Fruit fly (Drosophila melanogaster) whole organism, embryonic: ENCODE data around the gene CG43347.

Experiments
- BEAF-32 ChIP-seq: fragments of 200-800 bp; sonication (Bioruptor generic); optimal IDR thresholded peaks from 3 replicates; lab custom pipeline; 2017; ENCODE audit warnings: missing biosample characterization, missing genetic modification characterization, mild to moderate bottlenecking, moderate library complexity, missing genetic modification reagents
- CG10274 ChIP-seq: fragments of 200-800 bp; sonication (Bioruptor generic); optimal IDR thresholded peaks from 3 replicates; lab custom pipeline; 2017; ENCODE audit warnings: missing biosample characterization, mild to moderate bottlenecking, missing genetic modification characterization
- CG11085 ChIP-seq: fragments of 200-800 bp; sonication (Bioruptor generic); IDR thresholded peaks from 2 replicates; pipeline ENCODE4 v1.3.6; 2022; ENCODE audit warnings: missing biosample characterization, missing genetic modification characterization
- CG12104 ChIP-seq: fragments of 200-800 bp; sonication (Bioruptor generic); optimal IDR thresholded peaks from 3 replicates; lab custom pipeline; 2016; ENCODE audit warnings: missing biosample characterization, missing genetic modification characterization
- CG18476 ChIP-seq: fragments of 200-800 bp; sonication (Bioruptor generic); optimal IDR thresholded peaks from 2 replicates; lab custom pipeline; 2016; ENCODE audit warnings: missing biosample characterization, mild to moderate bottlenecking, missing genetic modification characterization
- CG2889 ChIP-seq: fragments of 200-800 bp; sonication (Bioruptor generic); IDR thresholded peaks from 3 replicates; pipeline ENCODE4 v1.3.6; 2022; ENCODE audit warnings: missing biosample characterization, missing genetic modification characterization
- CG3163 ChIP-seq: fragments of 200-800 bp; sonication (Bioruptor generic); optimal IDR thresholded peaks from 3 replicates; lab custom pipeline; 2016; ENCODE audit warnings: missing biosample characterization, missing genetic modification characterization
- CG3407 ChIP-seq: fragments of 200-800 bp; sonication (Bioruptor generic); optimal IDR thresholded peaks from 2 replicates; lab custom pipeline; 2018; ENCODE audit warnings: missing biosample characterization, mild to moderate bottlenecking, missing genetic modification characterization
- CG3838 ChIP-seq: fragments of 200-800 bp; sonication (Bioruptor generic); optimal IDR thresholded peaks from 3 replicates; lab custom pipeline; 2016; ENCODE audit warnings: missing biosample characterization, missing genetic modification characterization
- CG4328 ChIP-seq: fragments of 200-800 bp; sonication (Bioruptor generic); optimal IDR thresholded peaks from 3 replicates; lab custom pipeline; 2017; ENCODE audit warnings: missing biosample characterization, missing genetic modification reagents, missing genetic modification characterization
- CG4854 ChIP-seq: fragments of 200-800 bp; sonication (Bioruptor generic); optimal IDR thresholded peaks from 2 replicates; lab custom pipeline; 2016; ENCODE audit warnings: missing biosample characterization, missing genetic modification characterization, inconsistent platforms
- CG7987 ChIP-seq: fragments of 200-800 bp; sonication (Bioruptor generic); optimal IDR thresholded peaks from 2 replicates; lab custom pipeline; 2018; ENCODE audit warnings: missing biosample characterization, mild to moderate bottlenecking, missing genetic modification characterization, moderate library complexity
- CG9609 ChIP-seq: fragments of 200-800 bp; sonication (Bioruptor generic); optimal IDR thresholded peaks from 3 replicates; lab custom pipeline; 2016; ENCODE audit warnings: missing biosample characterization, missing genetic modification characterization
- CG9876 ChIP-seq: fragments of 200-800 bp; sonication (Bioruptor generic); optimal IDR thresholded peaks from 2 replicates; lab custom pipeline; 2016; ENCODE audit warnings: missing biosample characterization, missing genetic modification characterization
- D19B ChIP-seq: fragments of 200-800 bp; sonication (Bioruptor generic); optimal IDR thresholded peaks from 2 replicates; lab custom pipeline; 2017; ENCODE audit warnings: missing biosample characterization, mild to moderate bottlenecking, missing genetic modification characterization
- Dad ChIP-seq: fragments of 200-800 bp; sonication (Bioruptor generic); optimal IDR thresholded peaks from 3 replicates; lab custom pipeline; 2016; ENCODE audit warnings: missing biosample characterization, missing genetic modification characterization
- Dp ChIP-seq: fragments of 200-800 bp; sonication (Bioruptor generic); optimal IDR thresholded peaks from 2 replicates; lab custom pipeline; 2018; ENCODE audit warnings: missing biosample characterization, mild to moderate bottlenecking, missing genetic modification characterization, moderate library complexity
- Fer1 ChIP-seq: fragments of 200-800 bp; sonication (Bioruptor generic); optimal IDR thresholded peaks from 2 replicates; lab custom pipeline; 2017; ENCODE audit warnings: missing biosample characterization, mild to moderate bottlenecking, missing genetic modification characterization
- Fer3 ChIP-seq: fragments of 200-800 bp; sonication (Bioruptor generic); optimal IDR thresholded peaks from 2 replicates; lab custom pipeline; 2018; ENCODE audit warnings: missing biosample characterization, mild to moderate bottlenecking, missing genetic modification characterization, moderate library complexity
- HLH54F ChIP-seq: fragments of 200-800 bp; sonication (Bioruptor generic); optimal IDR thresholded peaks from 3 replicates; lab custom pipeline; 2016; ENCODE audit warnings: missing biosample characterization, missing genetic modification characterization
- Nf-YB ChIP-seq: fragments of 200-800 bp; sonication (Bioruptor generic); optimal IDR thresholded peaks from 3 replicates; lab custom pipeline; 2019; ENCODE audit warnings: missing biosample characterization, mild to moderate bottlenecking, missing genetic modification characterization, moderate library complexity
- Ptx1 ChIP-seq: fragments of 200-800 bp; sonication (Bioruptor generic); IDR thresholded peaks from 2 replicates; pipeline ENCODE4 v1.3.6; 2022; ENCODE audit warnings: missing biosample characterization, missing genetic modification characterization
- Sox102F ChIP-seq: fragments of 200-800 bp; sonication (Bioruptor generic); optimal IDR thresholded peaks from 2 replicates; lab custom pipeline; 2018; ENCODE audit warnings: missing biosample characterization, mild to moderate bottlenecking, missing genetic modification characterization, moderate library complexity
- amos ChIP-seq: fragments of 200-800 bp; sonication (Bioruptor generic); IDR thresholded peaks from 2 replicates; pipeline ENCODE4 v1.3.6; 2022; ENCODE audit warnings: missing biosample characterization, missing genetic modification characterization; ENCODE audit not compliant: partially characterized antibody
- ara ChIP-seq: fragments of 200-800 bp; sonication (Bioruptor generic); IDR thresholded peaks from 2 replicates; pipeline ENCODE4 v1.3.6; 2022; ENCODE audit warnings: missing biosample characterization, missing genetic modification characterization
- ash1 ChIP-seq: fragments of 200-800 bp; sonication (Bioruptor generic); optimal IDR thresholded peaks from 2 replicates; lab custom pipeline; 2018; ENCODE audit warnings: missing biosample characterization, mild to moderate bottlenecking, missing genetic modification characterization
- az2 ChIP-seq: fragments of 200-800 bp; sonication (Bioruptor generic); optimal IDR thresholded peaks from 3 replicates; lab custom pipeline; 2016; ENCODE audit warnings: missing biosample characterization, missing genetic modification characterization
- cg ChIP-seq: fragments of 200-800 bp; sonication (Bioruptor generic); optimal IDR thresholded peaks from 3 replicates; lab custom pipeline; 2019; ENCODE audit warnings: missing biosample characterization, mild to moderate bottlenecking, missing genetic modification characterization, moderate library complexity
- chm ChIP-seq: fragments of 200-800 bp; sonication (Bioruptor generic); IDR thresholded peaks from 2 replicates; pipeline ENCODE4 v1.3.6; 2022; ENCODE audit warnings: missing biosample characterization, missing genetic modification characterization
- dimm ChIP-seq: fragments of 200-800 bp; sonication (Bioruptor generic); IDR thresholded peaks from 2 replicates; pipeline ENCODE4 v1.3.6; 2022; ENCODE audit warnings: missing biosample characterization, missing genetic modification characterization
- dpn ChIP-seq, 2 experiments: fragments of 200-800 bp; sonication (Bioruptor generic); optimal IDR thresholded peaks; 3 replicates each; lab custom pipeline; 2016; ENCODE audit warnings: missing biosample characterization in 2 of 2, missing genetic modification characterization in 2 of 2
- dysf ChIP-seq: fragments of 200-800 bp; sonication (Bioruptor generic); IDR thresholded peaks from 3 replicates; pipeline ENCODE4 v1.3.6; 2022; ENCODE audit warnings: missing biosample characterization, missing genetic modification characterization
- ems ChIP-seq: fragments of 200-800 bp; sonication (Bioruptor generic); optimal IDR thresholded peaks from 3 replicates; lab custom pipeline; 2016; ENCODE audit warnings: missing biosample characterization, missing genetic modification characterization
- ftz-f1 ChIP-seq: fragments of 200-800 bp; sonication (Bioruptor generic); optimal IDR thresholded peaks from 2 replicates; lab custom pipeline; 2016; ENCODE audit warnings: missing biosample characterization, missing genetic modification characterization
- gt ChIP-seq: fragments of 200-800 bp; sonication (Bioruptor generic); IDR thresholded peaks from 2 replicates; pipeline ENCODE4 v1.3.6; 2022; ENCODE audit warnings: missing biosample characterization, missing genetic modification characterization
- knrl ChIP-seq: fragments of 200-800 bp; sonication (Bioruptor generic); IDR thresholded peaks from 3 replicates; pipeline ENCODE4 v1.3.6; 2022; ENCODE audit warnings: missing biosample characterization, missing genetic modification characterization; ENCODE audit not compliant: partially characterized antibody
- maf-S ChIP-seq: fragments of 200-800 bp; sonication (Bioruptor generic); optimal IDR thresholded peaks from 2 replicates; lab custom pipeline; 2016; ENCODE audit warnings: missing biosample characterization, missing genetic modification characterization
- mirr ChIP-seq: fragments of 200-800 bp; sonication (Bioruptor generic); optimal IDR thresholded peaks from 3 replicates; lab custom pipeline; 2018; ENCODE audit warnings: missing biosample characterization, mild to moderate bottlenecking, missing genetic modification characterization
- mld ChIP-seq: fragments of 200-800 bp; sonication (Bioruptor generic); IDR thresholded peaks from 3 replicates; pipeline ENCODE4 v1.3.6; 2022; ENCODE audit warnings: missing biosample characterization, missing genetic modification characterization; ENCODE audit not compliant: partially characterized antibody
- nmo ChIP-seq: fragments of 200-800 bp; sonication (Bioruptor generic); optimal IDR thresholded peaks from 2 replicates; lab custom pipeline; 2018; ENCODE audit warnings: missing biosample characterization, mild to moderate bottlenecking, missing genetic modification characterization, moderate library complexity
- pum ChIP-seq: fragments of 200-800 bp; sonication (Bioruptor generic); optimal IDR thresholded peaks from 2 replicates; lab custom pipeline; 2016; ENCODE audit warnings: missing biosample characterization, missing genetic modification characterization
- schlank ChIP-seq: fragments of 200-800 bp; sonication (Bioruptor generic); optimal IDR thresholded peaks from 2 replicates; lab custom pipeline; 2018; ENCODE audit warnings: missing biosample characterization, mild to moderate bottlenecking, missing genetic modification characterization
- scrt ChIP-seq: fragments of 200-800 bp; sonication (Bioruptor generic); optimal IDR thresholded peaks from 2 replicates; lab custom pipeline; 2018; ENCODE audit warnings: missing biosample characterization, mild to moderate bottlenecking, missing genetic modification characterization, moderate library complexity
- slbo ChIP-seq: fragments of 200-800 bp; sonication (Bioruptor generic); IDR thresholded peaks from 2 replicates; pipeline ENCODE4 v1.3.6; 2022; ENCODE audit warnings: missing biosample characterization, missing genetic modification characterization
- sr ChIP-seq: fragments of 200-800 bp; sonication (Bioruptor generic); IDR thresholded peaks from 3 replicates; pipeline ENCODE4 v1.3.6; 2022; ENCODE audit warnings: missing biosample characterization, missing genetic modification characterization
- stc ChIP-seq: fragments of 200-800 bp; sonication (Bioruptor generic); IDR thresholded peaks from 2 replicates; pipeline ENCODE4 v1.3.6; 2022; ENCODE audit warnings: missing biosample characterization, missing genetic modification characterization
- trem ChIP-seq: fragments of 200-800 bp; optimal IDR thresholded peaks from 3 replicates; lab custom pipeline; 2019; ENCODE audit warnings: missing biosample characterization, mild to moderate bottlenecking, missing genetic modification characterization, moderate library complexity
- wek ChIP-seq: fragments of 200-800 bp; sonication (Bioruptor generic); optimal IDR thresholded peaks from 3 replicates; lab custom pipeline; 2018; ENCODE audit warnings: missing biosample characterization, mild to moderate bottlenecking, missing genetic modification characterization, moderate library complexity
- zfh2 ChIP-seq: fragments of 200-800 bp; sonication (Bioruptor generic); optimal IDR thresholded peaks from 2 replicates; lab custom pipeline; 2016; ENCODE audit warnings: missing biosample characterization, missing genetic modification characterization

Gene CG43347

DNA sequence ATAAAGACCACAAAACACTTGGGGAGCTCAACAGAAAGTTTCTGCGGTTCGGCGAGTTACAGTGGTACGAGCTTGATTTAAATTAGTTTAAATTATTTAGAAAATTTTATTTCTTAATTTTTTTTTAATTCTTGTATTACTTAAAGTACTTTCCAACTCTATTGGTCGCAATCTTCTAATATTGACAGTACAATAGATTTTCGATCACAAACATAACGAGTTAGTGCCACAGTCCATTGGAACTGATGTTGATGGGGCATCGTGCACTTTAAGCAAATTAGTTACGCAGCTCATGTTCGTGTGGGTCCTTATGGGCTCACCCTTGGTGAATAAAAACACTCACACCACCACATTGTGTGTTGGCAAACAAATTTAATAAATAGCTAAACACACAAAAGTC, 46.4 kb downstream of the CG43347 start (continued):
- peak; percentile 68 for TF ChIP-seq Fer1 (GFP tag; lab: Kevin White, UChicago)
- TF ChIP-seq CG3163 (GFP tag; lab: Kevin White, UChicago), result no peak
- no peak for TF ChIP-seq schlank (tag; lab: Kevin White, UChicago)
- TF ChIP-seq nmo (GFP tag; lab: Kevin White, UChicago), result peak; percentile 50
- TF ChIP-seq Dad (GFP tag; lab: Kevin White, UChicago), result no peak
- TF ChIP-seq mirr (GFP tag; lab: Kevin White, UChicago), result no peak
- no peak for TF ChIP-seq trem (tag; lab: Kevin White, UChicago)
- no peak; the same call in 2 of the 3 replicates for TF ChIP-seq CG2889
- no peak for TF ChIP-seq gt (GFP tag; lab: Robert Waterston, UW)
- TF ChIP-seq zfh2 (GFP tag; lab: Kevin White, UChicago), result no peak
- TF ChIP-seq knrl (GFP tag; lab: Robert Waterston, UW), result no peak
- no peak for TF ChIP-seq BEAF-32 (GFP tag; lab: Kevin White, UChicago)
- TF ChIP-seq stc (GFP tag; lab: Robert Waterston, UW), result peak; percentile 51; the same call in 1 of the 2 replicates

DNA sequence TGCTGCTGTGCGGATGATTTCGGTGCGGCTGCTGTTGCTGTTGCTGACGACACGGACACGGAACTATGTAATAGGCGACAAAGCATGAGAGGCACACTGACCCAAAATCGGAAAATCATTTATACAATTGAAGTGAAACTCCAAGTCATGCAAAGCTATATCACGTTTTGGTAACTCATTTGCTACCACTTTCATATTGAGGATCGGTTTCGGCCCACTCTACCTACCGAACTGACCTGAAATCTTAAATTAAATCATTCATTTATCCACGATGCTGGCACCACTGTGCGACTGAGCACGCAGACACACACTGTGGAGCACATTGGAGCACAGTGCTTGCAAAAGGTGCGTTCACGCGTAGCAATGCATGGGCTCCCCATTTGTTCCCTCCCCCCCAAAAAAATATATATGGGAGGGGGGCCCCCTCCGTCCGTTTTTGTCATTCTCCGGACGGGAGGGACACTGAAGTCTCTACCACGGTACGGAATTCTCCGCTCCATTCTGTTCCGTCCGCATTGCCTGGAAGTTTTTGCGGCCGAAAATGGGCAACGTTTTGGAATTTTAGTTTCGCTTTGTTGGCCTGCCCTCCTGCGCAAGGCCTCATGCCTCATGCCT, 49.7 kb downstream of the CG43347 start:
- TF ChIP-seq CG9876 (GFP tag; lab: Kevin White, UChicago), result no peak
- TF ChIP-seq chm (GFP tag; lab: Robert Waterston, UW), result no peak
- peak; percentile 5 for TF ChIP-seq HLH54F (GFP tag; lab: Kevin White, UChicago)
- peak; percentile 42 for TF ChIP-seq pum (GFP tag; lab: Kevin White, UChicago)
- peak; percentile 23 to 66 for TF ChIP-seq dpn (GFP tag; optimal IDR thresholded peaks at IDR 0.05; lab: Kevin White, UChicago)
- TF ChIP-seq scrt (GFP tag; lab: Kevin White, UChicago), result peak; percentile 0
- TF ChIP-seq maf-S (GFP tag; lab: Kevin White, UChicago), result no peak
- peak; percentile 31 for TF ChIP-seq wek (GFP tag; lab: Kevin White, UChicago)
- TF ChIP-seq CG3407, result peak; percentile 8
- TF ChIP-seq CG12104 (GFP tag; lab: Kevin White, UChicago), result no peak
- TF ChIP-seq ash1 (GFP tag; lab: Kevin White, UChicago), result no peak
- TF ChIP-seq sr (GFP tag; lab: Robert Waterston, UW), result no peak
- TF ChIP-seq Ptx1 (GFP tag; lab: Robert Waterston, UW), result peak; percentile 40; the same call in 1 of the 2 replicates
- TF ChIP-seq amos, result no peak
- peak; percentile 57 for TF ChIP-seq az2 (GFP tag; lab: Kevin White, UChicago)
- no peak for TF ChIP-seq CG4328 (GFP tag; lab: Kevin White, UChicago)
- no peak for TF ChIP-seq CG4854 (GFP tag; lab: Kevin White, UChicago)
- no peak for TF ChIP-seq ara (GFP tag; lab: Robert Waterston, UW)
- TF ChIP-seq CG18476 (GFP tag; lab: Kevin White, UChicago), result no peak
- no peak for TF ChIP-seq CG3838 (GFP tag; lab: Kevin White, UChicago)
- TF ChIP-seq Fer3 (tag; lab: Kevin White, UChicago), result peak; percentile 7
- TF ChIP-seq CG10274 (GFP tag; lab: Kevin White, UChicago), result no peak
- no peak for TF ChIP-seq cg (GFP tag; lab: Kevin White, UChicago)
- TF ChIP-seq mld (GFP tag; lab: Robert Waterston, UW), result no peak
- TF ChIP-seq ems, result peak; percentile 12
- no peak for TF ChIP-seq dimm
- no peak for TF ChIP-seq CG11085 (GFP tag; lab: Robert Waterston, UW)
- TF ChIP-seq ftz-f1, result no peak
- peak; percentile 47 for TF ChIP-seq slbo (GFP tag; lab: Robert Waterston, UW)
- TF ChIP-seq Nf-YB (GFP tag; lab: Kevin White, UChicago), result no peak
- no peak for TF ChIP-seq Dp
- TF ChIP-seq CG9609, result peak; percentile 15
- TF ChIP-seq dysf (GFP tag; lab: Robert Waterston, UW), result peak; percentile 54; the same call in 2 of the 3 replicates
- TF ChIP-seq Sox102F (GFP tag; lab: Kevin White, UChicago), result peak; percentile 80
- TF ChIP-seq D19B (GFP tag; lab: Kevin White, UChicago), result no peak
- TF ChIP-seq CG7987 (GFP tag; lab: Kevin White, UChicago), result no peak
